Worm (Caenorhabditis elegans) whole organism, late embryonic: Measurements from ENCODE around the gene C29F9.9.

Experiments used
- K02D7.2 ChIP-seq: sonication (generic microtip); optimal IDR thresholded peaks from 2 replicates; lab custom pipeline; 2017; ENCODE audit warnings: mild to moderate bottlenecking, missing genetic modification characterization, missing compliant biosample characterization
- ceh-9 ChIP-seq: sonication (generic microtip); optimal IDR thresholded peaks from 2 replicates; lab custom pipeline; 2016; ENCODE audit warnings: mild to moderate bottlenecking, missing genetic modification characterization, inconsistent platforms, missing compliant biosample characterization
- dmd-4 ChIP-seq: sonication (generic microtip); optimal IDR thresholded peaks from 2 replicates; lab custom pipeline; 2016; ENCODE audit warnings: borderline replicate concordance, missing genetic modification characterization, missing compliant biosample characterization
- dve-1 ChIP-seq: sonication (generic microtip); optimal IDR thresholded peaks from 2 replicates; lab custom pipeline; 2017; ENCODE audit warnings: antibody characterized with exemption, mild to moderate bottlenecking, missing genetic modification characterization, missing compliant biosample characterization
- hlh-8 ChIP-seq: sonication (generic microtip); optimal IDR thresholded peaks from 2 replicates; lab custom pipeline; 2016; ENCODE audit warnings: missing genotype, missing genetic modification characterization, missing compliant biosample characterization

ce11 chrIII:117857-118256, 19.1 kb upstream of the C29F9.9 start:
- TF ChIP-seq hlh-8 (tag; lab: Kevin White, UChicago) (no peak), dmd-4 (tag; lab: Kevin White, UChicago) (no peak), K02D7.2 (no peak), ceh-9 (no peak), dve-1 (tag; lab: Kevin White, UChicago) (no peak)
